Worm (Caenorhabditis elegans) whole organism, L1 larva: ENCODE results near the gene srt-5.

Experiments used
- C34B4.2 ChIP-seq: sonication (generic microtip); optimal IDR thresholded peaks from 2 replicates; lab custom pipeline; 2017; ENCODE audit warnings: mild to moderate bottlenecking, missing genetic modification characterization, missing compliant biosample characterization
- ama-1 ChIP-seq: fragments of 150-350 bp; optimal IDR thresholded peaks from 2 replicates; lab custom pipeline; 2014
- ces-1 ChIP-seq: fragments of 150-350 bp; optimal IDR thresholded peaks from 2 replicates; lab custom pipeline; 2014; ENCODE audit warnings: missing biosample characterization, missing genetic modification reagents, missing genetic modification characterization
- lin-35 ChIP-seq, 2 experiments: fragments of 150-350 bp; optimal IDR thresholded peaks; 2 replicates each; lab custom pipeline; 2014; ENCODE audit warnings: missing biosample characterization in 2 of 2, missing genetic modification characterization in 2 of 2, missing genetic modification reagents in 2 of 2
- mdl-1 ChIP-seq, 2 experiments: fragments of 150-350 bp; optimal IDR thresholded peaks; 2 replicates each; lab custom pipeline; 2014 to 2017; ENCODE audit warnings: missing biosample characterization in 2 of 2, missing genetic modification characterization in 2 of 2, inconsistent platforms in 1 of 2
- mep-1 ChIP-seq: fragments of 150-350 bp; optimal IDR thresholded peaks from 2 replicates; lab custom pipeline; 2014; ENCODE audit warnings: missing biosample characterization, missing genetic modification characterization
- nhr-11 ChIP-seq: fragments of 150-350 bp; optimal IDR thresholded peaks from 2 replicates; lab custom pipeline; 2014; ENCODE audit warnings: missing biosample characterization, missing genetic modification characterization
- nhr-237 ChIP-seq: fragments of 150-350 bp; optimal IDR thresholded peaks from 2 replicates; lab custom pipeline; 2014; ENCODE audit warnings: missing biosample characterization, missing genetic modification characterization
- snpc-4 ChIP-seq: fragments of 150-350 bp; optimal IDR thresholded peaks from 2 replicates; lab custom pipeline; 2014; ENCODE audit warnings: missing biosample characterization, missing genetic modification characterization
- unc-86 ChIP-seq: sonication (generic microtip); optimal IDR thresholded peaks from 2 replicates; lab custom pipeline; 2016; ENCODE audit warnings: missing genetic modification characterization, missing compliant biosample characterization
- ztf-11 ChIP-seq, 2 experiments: sonication (generic microtip); optimal IDR thresholded peaks; 2 replicates each; lab custom pipeline; 2016 to 2017; ENCODE audit warnings: missing genetic modification characterization in 2 of 2, missing biosample characterization in 1 of 2, missing compliant biosample characterization in 1 of 2

- TF ChIP-seq ama-1 (lab: Kevin White, UChicago) (no peak), snpc-4 (tag; lab: Kevin White, UChicago) (no peak), unc-86 (tag; lab: Kevin White, UChicago) (no peak), ztf-11 (tag; optimal IDR thresholded peaks at IDR 0.05; lab: Kevin White, UChicago) (no peak), lin-35 (GFP tag; optimal IDR thresholded peaks at IDR 0.05; lab: Kevin White, UChicago) (no peak), mdl-1 (tag; optimal IDR thresholded peaks at IDR 0.05; lab: Kevin White, UChicago) (no peak), nhr-237 (tag; lab: Kevin White, UChicago) (no peak), C34B4.2 (tag; lab: Kevin White, UChicago) (no peak), ces-1 (no peak), nhr-11 (tag; lab: Kevin White, UChicago) (no peak), mep-1 (tag; lab: Kevin White, UChicago) (no peak)
Observed at ce11 chrV:3065928-3066327, 14.8 kb downstream of the srt-5 start, which contains the start of gene srh-185.
